Worm (Caenorhabditis elegans): ENCODE results near the gene sucg-1.

ce11 chrIV:7726325-7726724 lies 2.4 kb upstream of the sucg-1 start, which contains the start of gene C50F7.5:
- TF ChIP-seq ceh-82 (tag; optimal IDR thresholded peaks at IDR 0.05) (no peak), elt-3 (tag; optimal IDR thresholded peaks at IDR 0.05) (no peak), nhr-12 (tag; optimal IDR thresholded peaks at IDR 0.05) (no peak), zag-1 (tag; optimal IDR thresholded peaks at IDR 0.05) (no peak), nhr-76 (tag; optimal IDR thresholded peaks at IDR 0.05) (no peak), pqm-1 (tag; optimal IDR thresholded peaks at IDR 0.05) (peak; percentile 8), mml-1 (tag; optimal IDR thresholded peaks at IDR 0.05) (no peak)

Data from whole organism, L3 larva.